Fruit fly (Drosophila melanogaster) whole organism, larva: ENCODE measurements around the gene CG11698.

Experiments used
- noc ChIP-seq: fragments of 200-800 bp; sonication (Bioruptor generic); optimal IDR thresholded peaks from 3 replicates; lab custom pipeline; 2019; ENCODE audit warnings: missing biosample characterization, mild to moderate bottlenecking, missing genetic modification characterization, moderate library complexity

The CG11698 gene

DNA sequence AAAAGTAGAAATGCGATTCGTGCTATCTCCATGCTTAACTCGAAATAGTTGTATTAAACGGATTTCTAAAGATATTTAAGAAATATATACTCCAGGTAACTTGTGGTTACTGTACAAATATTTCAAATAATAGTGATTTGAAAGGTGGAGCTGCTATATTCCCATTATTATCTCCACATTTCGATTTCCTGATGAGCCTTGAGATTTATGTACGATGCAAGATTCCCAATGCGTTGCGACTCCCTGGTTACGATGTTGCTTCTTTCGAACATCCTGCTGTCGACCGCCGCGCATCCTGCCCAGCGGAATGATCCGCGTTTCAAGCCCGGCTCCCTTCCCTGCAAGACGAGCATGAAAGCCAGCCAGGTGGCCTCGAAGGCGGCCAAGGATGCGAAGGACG is at the start of gene CG11698, which contains the start of gene CG11694:
Gene CG11698 (plus strand): TSS at position 152 of the 400 bp plus-strand sequence.
Gene CG11694 (minus strand): TSS at position 101 of the 400 bp plus-strand sequence.
- no peak for TF ChIP-seq noc (tag; lab: Kevin White, UChicago)

DNA sequence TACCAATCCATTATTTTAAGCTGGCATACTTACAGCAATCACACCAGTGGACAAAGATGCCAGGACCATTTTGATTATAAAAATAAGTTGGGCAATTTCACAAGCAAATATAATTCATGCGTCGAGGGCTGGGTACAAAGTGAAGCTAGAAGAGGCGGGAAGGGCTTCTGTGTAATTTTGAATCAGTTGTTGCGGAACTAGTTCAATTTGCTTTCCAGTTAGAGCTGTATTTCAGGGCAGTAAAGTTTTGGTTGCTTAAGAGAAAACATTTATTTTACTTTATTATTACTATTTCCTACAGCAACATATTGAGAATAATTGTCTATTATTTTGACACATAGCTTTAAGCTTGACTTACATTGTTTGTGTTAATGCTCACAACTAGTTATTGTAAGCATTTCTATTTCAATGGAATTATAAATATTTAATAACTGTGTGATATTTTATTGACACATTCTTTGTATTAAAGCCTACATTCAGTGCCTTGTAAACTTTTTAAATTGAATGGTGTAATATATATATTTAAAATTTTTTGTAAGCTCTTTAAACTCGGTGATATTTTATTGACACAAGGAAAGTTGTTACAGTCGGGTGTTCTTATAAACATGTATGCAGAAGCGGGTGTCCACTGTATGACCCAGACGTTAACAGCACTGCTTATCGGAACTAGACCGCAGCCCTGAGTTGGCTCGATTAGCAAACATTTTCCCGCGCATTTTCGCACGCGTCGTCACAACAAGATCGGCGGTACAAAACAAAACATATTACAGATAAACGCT is 47.5 kb upstream of the CG11698 start, which contains the start of the genes RPA1 and Mcm2:
Gene RPA1 (minus strand): TSS at position 150 of the 779 bp plus-strand sequence.
Gene Mcm2 (plus strand): TSS at position 669 of the 779 bp plus-strand sequence.
- peak; percentile 81 for TF ChIP-seq noc (tag; lab: Kevin White, UChicago)

DNA sequence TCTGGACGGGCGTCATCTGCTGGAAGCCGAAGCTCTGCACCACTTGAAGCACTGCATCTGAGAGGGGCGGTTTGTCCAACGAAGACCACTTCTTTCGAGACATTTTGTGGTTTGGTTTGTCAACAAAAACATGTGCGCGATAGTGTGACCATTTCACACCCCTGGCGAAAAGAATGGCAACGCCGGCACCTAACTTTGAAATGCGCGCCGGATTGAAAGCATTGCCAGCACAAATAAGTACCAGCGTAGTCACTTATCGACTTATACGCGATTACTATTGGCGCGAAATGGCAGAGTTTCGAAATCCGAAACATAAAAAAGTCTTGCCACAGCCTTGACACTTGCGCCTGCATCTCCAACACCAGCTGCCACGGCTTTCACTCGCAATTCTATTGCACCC is 42.2 kb upstream of the CG11698 start, which contains the start of gene CG9630:
Gene CG9630 (minus strand): TSS at position 157 of the 400 bp plus-strand sequence.
- no peak for TF ChIP-seq noc (tag; lab: Kevin White, UChicago)

DNA sequence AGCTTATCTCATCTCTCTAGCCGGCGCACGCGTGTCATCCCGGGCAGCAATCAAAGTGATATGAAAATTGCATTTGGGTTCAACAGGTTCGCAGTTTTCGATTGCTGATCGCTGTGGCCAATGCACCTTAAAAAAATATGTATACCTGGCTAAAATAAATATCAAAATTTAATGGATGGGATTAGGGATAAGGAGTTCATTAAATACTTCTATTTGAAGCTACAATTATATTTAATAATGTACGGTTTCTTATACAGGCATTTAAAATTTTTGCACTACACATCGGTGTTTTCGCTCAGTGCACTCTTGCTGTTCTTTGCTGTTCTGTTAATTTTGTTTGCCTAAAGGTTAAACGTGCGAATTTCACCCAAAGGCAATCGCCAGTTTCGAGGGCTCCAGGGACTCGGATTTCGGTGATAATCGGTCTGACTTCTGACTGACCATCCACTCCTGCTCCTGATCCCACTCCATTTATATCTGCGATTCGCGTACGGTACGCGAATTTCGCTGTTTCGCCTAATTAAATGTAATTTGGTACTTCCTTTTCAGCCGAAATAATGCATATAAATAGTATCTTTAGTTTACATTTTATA is 39.3 kb upstream of the CG11698 start:
- no peak for TF ChIP-seq noc (tag; lab: Kevin White, UChicago)

DNA sequence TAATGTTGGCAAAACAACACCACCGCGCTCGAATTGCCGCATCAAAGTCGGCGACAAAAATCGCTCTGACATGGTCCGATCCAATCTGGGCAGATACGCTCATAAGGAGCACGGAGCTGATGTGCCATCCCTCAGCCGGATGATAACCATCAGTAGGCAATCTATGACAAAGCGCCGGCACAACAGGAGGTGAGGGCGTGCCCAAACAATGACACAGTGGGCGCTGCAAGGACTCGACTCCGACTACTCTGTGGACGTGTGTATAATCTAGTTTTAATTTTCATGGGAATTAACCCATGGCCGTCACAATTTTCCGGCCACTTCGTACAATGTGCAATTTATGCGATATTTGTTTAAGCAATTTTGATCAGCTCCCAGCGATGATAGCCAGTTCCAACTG is 37.0 kb upstream of the CG11698 start:
- no peak for TF ChIP-seq noc (tag; lab: Kevin White, UChicago)

DNA sequence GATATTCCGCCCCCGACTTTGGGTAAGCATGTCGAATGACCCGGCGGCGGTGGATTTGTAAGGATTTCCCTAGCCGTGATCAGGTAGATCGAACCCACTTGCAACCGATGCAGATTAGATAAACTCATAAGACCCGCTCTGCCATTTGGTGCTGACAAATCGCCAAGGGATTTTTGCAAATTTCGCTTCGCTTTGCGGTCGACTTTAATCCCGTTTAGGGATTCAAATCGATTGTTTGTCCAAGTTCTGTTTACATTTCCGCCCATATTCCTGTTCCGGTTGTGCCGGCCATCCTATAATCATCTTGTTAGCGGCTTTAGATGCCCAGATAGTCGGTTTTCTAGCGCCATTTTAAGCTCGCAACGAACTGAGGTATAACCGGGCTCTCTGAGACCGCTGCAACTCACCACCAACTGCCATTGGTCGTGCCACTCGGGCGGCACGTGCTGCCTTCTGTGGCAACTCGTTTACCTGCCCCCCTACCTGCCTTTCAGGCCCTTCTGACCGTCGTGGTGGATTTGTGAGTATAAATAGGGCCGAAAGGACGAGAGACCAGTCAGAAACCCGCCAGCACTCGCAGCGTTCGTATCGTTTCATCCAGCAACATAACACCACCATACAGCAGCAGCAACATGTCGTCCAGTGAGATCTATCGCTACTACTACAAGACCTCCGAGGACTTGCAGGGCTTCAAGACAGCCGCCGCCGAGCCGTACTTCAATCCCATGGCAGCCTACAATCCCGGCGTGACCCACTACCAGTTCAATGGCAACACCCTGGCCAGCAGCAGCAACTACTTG is 34.3 kb upstream of the CG11698 start, which contains the start of gene ato:
Gene ato (plus strand): TSS at position 559 of the 800 bp plus-strand sequence.
- TF ChIP-seq noc (tag; lab: Kevin White, UChicago): no peak

DNA sequence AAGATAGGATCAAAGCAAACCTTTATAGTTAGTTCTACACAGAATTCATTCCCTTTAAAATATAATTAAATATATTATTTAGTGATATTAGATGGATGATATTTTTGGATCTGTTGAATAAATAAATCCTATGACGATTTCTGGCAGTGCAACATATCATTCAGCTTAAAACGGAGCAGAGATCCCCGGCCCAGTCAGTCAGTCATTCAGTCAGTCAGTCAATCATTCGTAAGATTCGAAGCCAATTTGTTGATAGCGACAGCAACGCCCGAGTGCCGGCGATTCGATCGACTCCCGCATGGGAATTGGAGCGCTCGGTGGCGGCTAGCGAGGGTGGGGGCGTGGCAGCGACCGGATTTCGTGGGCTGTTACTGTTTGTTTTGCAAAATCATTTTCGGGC is 32.0 kb upstream of the CG11698 start:
- TF ChIP-seq noc (tag; lab: Kevin White, UChicago): no peak

DNA sequence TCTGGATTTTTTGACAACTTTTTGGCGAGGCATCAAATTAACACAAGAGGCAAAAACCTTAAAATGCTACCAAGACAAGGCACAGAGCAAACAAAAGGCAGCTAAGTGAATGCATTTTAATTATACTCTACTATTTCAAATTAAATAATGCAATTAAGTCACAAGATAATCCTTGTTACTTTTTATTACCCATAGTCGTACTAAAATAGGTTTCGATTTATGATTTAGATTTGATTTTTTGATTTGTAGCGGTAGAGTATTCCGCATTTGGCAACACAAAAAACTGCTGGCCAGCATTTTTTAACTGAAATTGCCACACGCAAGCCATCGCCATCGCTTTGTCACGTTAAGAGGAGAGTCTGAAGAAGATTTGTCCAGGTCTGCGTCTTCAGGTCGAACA is 29.3 kb upstream of the CG11698 start:
- TF ChIP-seq noc (tag; lab: Kevin White, UChicago): no peak

DNA sequence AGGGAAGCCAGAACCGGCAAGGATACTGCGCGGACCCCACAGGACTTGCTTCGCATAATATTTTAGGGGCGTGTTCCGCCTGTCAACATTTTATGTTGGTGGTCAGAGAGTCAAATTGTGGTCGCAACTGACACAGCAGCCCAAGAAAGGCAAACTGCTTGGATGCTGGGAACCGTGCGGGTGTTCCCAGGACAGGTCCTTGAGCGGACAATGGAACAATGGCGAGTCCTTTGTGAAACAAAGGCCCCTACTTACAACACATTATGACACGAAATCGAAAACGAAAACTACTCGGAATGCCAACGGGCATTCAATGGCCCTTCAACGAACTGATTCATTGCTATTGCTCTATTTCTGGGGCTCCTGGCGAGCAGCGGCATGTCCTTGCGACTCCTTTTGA is 27.8 kb upstream of the CG11698 start:
- TF ChIP-seq noc (tag; lab: Kevin White, UChicago): no peak

DNA sequence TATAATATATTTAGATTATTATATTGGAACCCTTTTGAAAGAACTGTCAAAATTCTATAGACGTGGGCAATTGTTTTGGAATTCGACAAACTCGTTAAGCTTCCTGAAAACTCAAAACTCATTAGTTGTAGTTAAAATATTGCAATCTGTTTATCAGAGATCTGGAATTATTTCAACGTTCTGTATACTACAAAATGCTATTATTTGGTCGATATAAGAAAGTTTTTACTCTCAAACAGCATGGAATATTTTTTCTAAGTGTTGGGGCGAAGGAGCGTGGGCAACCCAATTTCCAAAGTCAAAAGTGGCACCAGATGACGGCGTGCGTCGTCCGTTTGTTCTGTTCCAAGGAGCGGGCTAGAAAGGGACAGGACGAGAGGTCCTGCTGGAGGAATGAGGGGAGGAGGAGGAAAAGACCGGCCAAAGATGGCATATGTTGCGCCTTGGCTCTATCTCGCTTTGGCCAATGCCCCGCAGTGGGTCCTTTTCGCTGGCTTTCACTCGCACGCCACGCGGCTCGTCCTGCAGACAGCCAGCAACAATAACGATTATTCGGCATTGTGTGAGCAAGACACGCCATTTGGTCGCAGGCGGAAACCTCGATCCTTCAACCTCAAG is 26.2 kb upstream of the CG11698 start:
- TF ChIP-seq noc (tag; lab: Kevin White, UChicago): no peak

DNA sequence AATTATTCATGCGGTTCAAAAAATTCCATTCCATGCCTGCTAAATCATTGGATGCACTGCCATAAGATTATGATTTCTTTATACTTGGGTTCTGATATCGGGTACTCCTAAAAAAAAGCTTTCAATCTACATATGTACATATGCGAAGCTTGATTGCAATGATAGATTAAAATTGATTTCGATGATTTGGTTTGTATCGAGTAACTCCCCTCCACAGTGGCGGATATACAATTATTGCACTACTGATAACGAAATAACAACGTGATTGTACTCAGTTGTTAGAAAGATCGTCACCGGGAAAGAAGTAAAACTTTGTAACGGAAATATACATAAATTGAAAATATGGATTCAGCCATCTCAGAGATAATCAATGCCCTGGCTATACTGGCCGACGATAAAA is 24.3 kb upstream of the CG11698 start, which contains the start of gene Nazo:
Gene Nazo (plus strand): TSS at position 180 of the 400 bp plus-strand sequence.
- no peak for TF ChIP-seq noc (tag; lab: Kevin White, UChicago)

DNA sequence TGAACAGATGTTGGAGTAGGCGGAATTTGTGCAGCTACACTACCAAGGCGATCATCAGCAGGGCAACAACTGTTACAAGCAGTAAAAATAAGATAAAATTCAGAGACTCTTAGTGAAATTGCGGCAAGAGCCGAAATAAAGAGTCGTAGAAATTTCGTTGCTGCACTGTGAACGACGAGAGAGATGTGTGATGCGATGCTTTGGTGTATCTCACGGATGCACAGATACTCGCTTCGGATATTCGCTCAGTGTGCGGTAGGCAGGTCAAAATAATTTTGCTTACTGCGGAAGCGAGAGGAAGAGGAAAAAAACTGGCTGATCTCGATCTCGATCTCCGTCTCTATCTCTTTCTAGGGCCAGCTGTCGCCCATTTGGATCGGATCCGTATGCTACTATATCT is 23.2 kb upstream of the CG11698 start:
- no peak for TF ChIP-seq noc (tag; lab: Kevin White, UChicago)

DNA sequence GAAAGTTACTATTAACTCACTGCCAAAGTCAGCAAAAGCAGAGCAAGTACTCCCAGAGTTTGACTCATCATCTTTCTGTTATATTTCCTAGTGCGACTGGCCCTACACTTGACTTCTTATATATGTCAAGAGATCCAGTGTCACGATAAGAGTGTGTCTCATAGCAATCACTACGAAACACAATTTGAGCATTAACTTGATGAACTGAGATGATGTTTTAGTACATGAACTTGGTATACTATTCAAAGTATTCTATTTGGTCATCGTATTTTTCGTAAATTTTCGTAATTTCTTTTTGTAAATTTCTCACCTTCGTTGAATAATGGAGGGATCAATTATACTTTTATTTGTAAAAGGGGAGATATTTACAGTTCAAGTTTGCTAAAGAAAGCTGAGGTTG is 21.5 kb upstream of the CG11698 start, which contains the start of gene CG11672:
Gene CG11672 (minus strand): TSS at position 101 of the 400 bp plus-strand sequence.
- TF ChIP-seq noc (tag; lab: Kevin White, UChicago): no peak

DNA sequence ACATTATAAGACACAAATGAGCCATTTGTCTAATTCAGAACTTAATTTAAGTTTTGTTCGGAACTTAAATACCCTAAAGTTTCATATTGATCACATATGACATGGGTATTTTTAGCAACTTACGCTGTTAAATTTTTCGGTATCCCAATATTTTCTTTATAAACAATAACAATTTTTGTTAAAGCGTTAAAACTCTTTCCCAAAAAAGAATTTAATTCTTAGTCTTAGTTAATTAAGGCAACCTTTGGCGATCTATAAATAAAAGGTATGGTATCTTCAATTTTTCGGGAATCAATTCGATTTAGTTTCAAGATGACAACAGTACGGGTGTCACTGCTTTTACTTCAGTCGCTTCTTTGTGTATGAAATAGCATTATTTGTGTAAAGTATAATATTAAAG is 21.0 kb upstream of the CG11698 start, which contains the start of gene CG31464:
Gene CG31464 (plus strand): TSS at position 301 of the 400 bp plus-strand sequence.
- no peak for TF ChIP-seq noc (tag; lab: Kevin White, UChicago)

DNA sequence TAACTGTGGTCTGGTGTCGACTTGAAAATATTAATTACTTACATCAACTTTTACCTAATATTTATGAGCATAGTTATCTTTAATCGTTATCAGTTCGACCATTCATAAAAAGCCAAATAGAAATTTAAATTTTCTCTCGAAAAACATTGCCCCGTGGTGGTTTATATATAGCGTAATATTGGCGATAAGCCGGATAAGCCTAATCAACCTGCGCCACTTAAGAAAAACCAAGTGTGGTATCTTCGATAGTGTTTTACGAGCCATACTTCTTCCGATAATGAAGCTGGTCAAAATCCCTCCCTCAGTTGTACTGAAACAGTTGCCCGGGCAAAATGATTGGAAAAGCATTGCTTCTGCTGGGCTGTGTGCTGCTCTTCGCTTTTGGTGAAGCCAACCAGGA is 20.0 kb upstream of the CG11698 start, which contains the start of gene CG31463:
Gene CG31463 (plus strand): TSS at position 302 of the 400 bp plus-strand sequence.
- no peak for TF ChIP-seq noc (tag; lab: Kevin White, UChicago)
